Worm (Caenorhabditis elegans): ENCODE measurements around the gene F53F4.12.

DNA sequence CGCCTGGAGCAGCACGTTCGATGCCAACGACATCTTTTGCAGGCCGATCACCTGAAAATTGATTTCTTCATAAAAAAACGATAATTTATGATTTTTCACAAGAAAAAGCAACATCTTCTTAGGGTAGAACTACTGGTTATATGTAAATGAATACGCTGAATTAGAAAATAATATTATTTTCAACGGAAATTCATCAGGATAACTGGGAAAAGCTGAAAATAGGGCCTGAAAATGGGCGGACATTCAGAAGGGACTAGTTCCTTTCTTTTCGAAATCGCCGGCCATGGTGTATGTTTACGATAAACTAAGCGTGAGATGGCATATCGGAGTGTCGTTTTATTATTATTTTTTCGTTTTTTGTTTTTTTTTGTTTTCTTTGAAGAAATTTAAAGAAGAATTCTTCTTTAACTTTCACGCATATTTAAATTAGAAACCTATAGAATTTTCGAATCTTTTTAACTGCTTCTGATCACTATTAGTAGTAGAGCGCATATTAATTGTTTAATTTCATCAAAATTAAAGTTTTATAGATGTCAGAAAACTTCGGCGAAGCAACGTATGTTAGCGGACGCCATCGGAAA lies at the start of gene F53F4.12, which contains the start of gene nduv-2:
- no peak for TF ChIP-seq nhr-25 (tag; optimal IDR thresholded peaks at IDR 0.05)
- TF ChIP-seq lin-11 (tag; optimal IDR thresholded peaks at IDR 0.05): peak; percentile 10
- TF ChIP-seq sem-4 (tag; optimal IDR thresholded peaks at IDR 0.05): no peak
- no peak for TF ChIP-seq egl-27 (tag; optimal IDR thresholded peaks at IDR 0.05)
- TF ChIP-seq gmeb-1 (tag; optimal IDR thresholded peaks at IDR 0.05): no peak
- no peak for TF ChIP-seq nhr-6 (tag; optimal IDR thresholded peaks at IDR 0.05)
- no peak for TF ChIP-seq peb-1 (tag; optimal IDR thresholded peaks at IDR 0.05)
- TF ChIP-seq blmp-1 (tag; optimal IDR thresholded peaks at IDR 0.05; ENCODE audit: insufficient read depth): no peak
- TF ChIP-seq aly-2 (tag; optimal IDR thresholded peaks at IDR 0.05): no peak
- TF ChIP-seq unc-62 (GFP tag; optimal IDR thresholded peaks at IDR 0.05): no peak
- TF ChIP-seq elt-3 (tag; optimal IDR thresholded peaks at IDR 0.05): no peak
- no peak for TF ChIP-seq mbf-1 (tag; optimal IDR thresholded peaks at IDR 0.05)
- TF ChIP-seq ztf-11 (tag; optimal IDR thresholded peaks at IDR 0.05): no peak

Data from whole organism, L2 larva.